Worm (Caenorhabditis elegans): ENCODE results near the gene T13G4.4.

ce11 chrX:1185474-1185873 is 6.0 kb downstream of the T13G4.4 start:
- TF ChIP-seq nhr-237 (tag; optimal IDR thresholded peaks at IDR 0.05): no peak
- TF ChIP-seq zfp-2 (tag; optimal IDR thresholded peaks at IDR 0.05): no peak
